Fruit fly (Drosophila melanogaster) whole organism, embryonic: ENCODE results near the gene Grik.

Source experiments
- Atf3 ChIP-seq: fragments of 200-800 bp; sonication (Bioruptor generic); optimal IDR thresholded peaks from 3 replicates; lab custom pipeline; 2016; ENCODE audit warnings: missing biosample characterization, missing genetic modification characterization
- Atf6 ChIP-seq: fragments of 200-800 bp; sonication (Bioruptor generic); IDR thresholded peaks from 2 replicates; pipeline ENCODE4 v1.3.6; 2022; ENCODE audit warnings: missing biosample characterization, missing genetic modification characterization
- CG13424 ChIP-seq: fragments of 200-800 bp; sonication (Bioruptor generic); optimal IDR thresholded peaks from 2 replicates; lab custom pipeline; 2019; ENCODE audit warnings: missing biosample characterization, mild to moderate bottlenecking, missing genetic modification characterization, moderate library complexity
- CG13894 ChIP-seq: fragments of 200-800 bp; sonication (Bioruptor generic); optimal IDR thresholded peaks from 3 replicates; lab custom pipeline; 2018; ENCODE audit warnings: missing biosample characterization, mild to moderate bottlenecking, missing genetic modification characterization, moderate library complexity
- CG15514 ChIP-seq: fragments of 200-800 bp; sonication (Bioruptor generic); optimal IDR thresholded peaks from 3 replicates; lab custom pipeline; 2017; ENCODE audit warnings: missing biosample characterization, missing genetic modification characterization, mild to moderate bottlenecking, moderate library complexity, missing genetic modification reagents
- CG1602 ChIP-seq: fragments of 200-800 bp; sonication (Bioruptor generic); optimal IDR thresholded peaks from 3 replicates; lab custom pipeline; 2016; ENCODE audit warnings: missing biosample characterization, missing genetic modification characterization
- CG17186 ChIP-seq: fragments of 200-800 bp; sonication (Bioruptor generic); optimal IDR thresholded peaks from 3 replicates; lab custom pipeline; 2017; ENCODE audit warnings: missing biosample characterization, missing genetic modification reagents, missing genetic modification characterization
- CG2199 ChIP-seq: fragments of 200-800 bp; sonication (Bioruptor generic); IDR thresholded peaks from 3 replicates; pipeline ENCODE4 v1.3.6; 2022; ENCODE audit warnings: missing biosample characterization, missing genetic modification characterization
- CG2712 ChIP-seq: fragments of 200-800 bp; optimal IDR thresholded peaks from 3 replicates; lab custom pipeline; 2019; ENCODE audit warnings: missing biosample characterization, mild to moderate bottlenecking, missing genetic modification characterization, moderate library complexity
- CG32767 ChIP-seq: fragments of 200-800 bp; sonication (Bioruptor generic); IDR thresholded peaks from 2 replicates; pipeline ENCODE4 v1.3.6; 2022; ENCODE audit warnings: missing biosample characterization, missing genetic modification characterization
- CG4617 ChIP-seq: fragments of 200-800 bp; sonication (Bioruptor generic); optimal IDR thresholded peaks from 3 replicates; lab custom pipeline; 2016; ENCODE audit warnings: missing biosample characterization, missing genetic modification characterization, borderline replicate concordance
- CG5953 ChIP-seq: fragments of 200-800 bp; sonication (Bioruptor generic); IDR thresholded peaks from 2 replicates; pipeline ENCODE4 v1.3.6; 2022; ENCODE audit warnings: missing biosample characterization, missing genetic modification characterization
- CG6654 ChIP-seq: fragments of 200-800 bp; sonication (Bioruptor generic); optimal IDR thresholded peaks from 2 replicates; lab custom pipeline; 2017; ENCODE audit warnings: missing biosample characterization, mild to moderate bottlenecking, missing genetic modification characterization
- CG7839 ChIP-seq: fragments of 200-800 bp; sonication (Bioruptor generic); optimal IDR thresholded peaks from 3 replicates; lab custom pipeline; 2018; ENCODE audit warnings: missing biosample characterization, mild to moderate bottlenecking, missing genetic modification characterization, moderate library complexity
- CG8388 ChIP-seq: fragments of 200-800 bp; sonication (Bioruptor generic); optimal IDR thresholded peaks from 2 replicates; lab custom pipeline; 2019; ENCODE audit warnings: missing biosample characterization, mild to moderate bottlenecking, missing genetic modification characterization, moderate library complexity
- CHES-1-like ChIP-seq: fragments of 200-800 bp; sonication (Bioruptor generic); optimal IDR thresholded peaks from 2 replicates; lab custom pipeline; 2016; ENCODE audit warnings: missing biosample characterization, missing genetic modification characterization
- D19B ChIP-seq: fragments of 200-800 bp; sonication (Bioruptor generic); optimal IDR thresholded peaks from 2 replicates; lab custom pipeline; 2017; ENCODE audit warnings: missing biosample characterization, mild to moderate bottlenecking, missing genetic modification characterization
- Doc3 ChIP-seq: fragments of 200-800 bp; sonication (Bioruptor generic); IDR thresholded peaks from 3 replicates; pipeline ENCODE4 v1.3.6; 2022; ENCODE audit warnings: missing biosample characterization, missing genetic modification characterization; ENCODE audit not compliant: partially characterized antibody
- Elba2 ChIP-seq: fragments of 200-800 bp; sonication (Bioruptor generic); optimal IDR thresholded peaks from 3 replicates; lab custom pipeline; 2016; ENCODE audit warnings: missing biosample characterization, missing genetic modification characterization
- Ets97D ChIP-seq: fragments of 200-800 bp; sonication (Bioruptor generic); optimal IDR thresholded peaks from 3 replicates; lab custom pipeline; 2016; ENCODE audit warnings: missing biosample characterization, missing genetic modification characterization
- HHEX ChIP-seq: fragments of 200-800 bp; sonication (Bioruptor generic); optimal IDR thresholded peaks from 3 replicates; lab custom pipeline; 2017; ENCODE audit warnings: missing biosample characterization, mild to moderate bottlenecking, missing genetic modification characterization, missing genetic modification reagents
- Hmr ChIP-seq: fragments of 200-800 bp; sonication (Bioruptor generic); optimal IDR thresholded peaks from 3 replicates; lab custom pipeline; 2017; ENCODE audit warnings: mild to moderate bottlenecking, missing biosample characterization, missing genetic modification reagents, missing genetic modification characterization
- Hr78 ChIP-seq, 2 experiments: fragments of 200-800 bp in 1 of 2; fragments of >200 bp in 1 of 2; sonication (Bioruptor generic) in 1 of 2; optimal IDR thresholded peaks; 2 replicates each; lab custom pipeline; 2017 to 2019; ENCODE audit warnings: missing biosample characterization in 2 of 2, missing genetic modification characterization in 2 of 2, mild to moderate bottlenecking in 1 of 2, moderate library complexity in 1 of 2
- MBD-R2 ChIP-seq: fragments of 200-800 bp; sonication (Bioruptor generic); IDR thresholded peaks from 2 replicates; pipeline ENCODE4 v1.3.6; 2022; ENCODE audit warnings: missing biosample characterization, missing genetic modification characterization
- Meics ChIP-seq: fragments of 200-800 bp; sonication (Bioruptor generic); optimal IDR thresholded peaks from 2 replicates; lab custom pipeline; 2017; ENCODE audit warnings: missing biosample characterization, mild to moderate bottlenecking, missing genetic modification characterization
- NC2α ChIP-seq: fragments of 200-800 bp; sonication (Bioruptor generic); optimal IDR thresholded peaks from 2 replicates; lab custom pipeline; 2016; ENCODE audit warnings: missing biosample characterization, missing genetic modification characterization
- Poxn ChIP-seq: fragments of 200-800 bp; sonication (Bioruptor generic); IDR thresholded peaks from 2 replicates; pipeline ENCODE4 v1.3.6; 2022; ENCODE audit warnings: missing biosample characterization, missing genetic modification characterization
- Ptx1 ChIP-seq: fragments of 200-800 bp; sonication (Bioruptor generic); IDR thresholded peaks from 2 replicates; pipeline ENCODE4 v1.3.6; 2022; ENCODE audit warnings: missing biosample characterization, missing genetic modification characterization
- Trl ChIP-seq, 3 experiments: fragments of >200 bp in 2 of 3; fragments of 200-800 bp in 1 of 3; sonication (Bioruptor generic) in 1 of 3; optimal IDR thresholded peaks; 2 replicates in 1 of 3; 3 replicates in 2 of 3; lab custom pipeline; 2016 to 2017; ENCODE audit warnings: missing biosample characterization in 1 of 3, missing genetic modification characterization in 1 of 3
- Usf ChIP-seq: fragments of 200-800 bp; sonication (Bioruptor generic); optimal IDR thresholded peaks from 2 replicates; lab custom pipeline; 2017; ENCODE audit warnings: missing genotype, missing biosample characterization, missing genetic modification characterization
- Xbp1 ChIP-seq: fragments of 200-800 bp; sonication (Bioruptor generic); optimal IDR thresholded peaks from 3 replicates; lab custom pipeline; 2016; ENCODE audit warnings: missing biosample characterization, mild to moderate bottlenecking, missing genetic modification characterization
- ara ChIP-seq: fragments of 200-800 bp; sonication (Bioruptor generic); IDR thresholded peaks from 2 replicates; pipeline ENCODE4 v1.3.6; 2022; ENCODE audit warnings: missing biosample characterization, missing genetic modification characterization
- chif ChIP-seq, 2 experiments: fragments of 200-800 bp; sonication (Bioruptor generic); optimal IDR thresholded peaks; 3 replicates each; lab custom pipeline; 2016; ENCODE audit warnings: missing biosample characterization in 2 of 2, missing genetic modification characterization in 2 of 2
- da ChIP-seq: fragments of 200-800 bp; sonication (Bioruptor generic); optimal IDR thresholded peaks from 2 replicates; lab custom pipeline; 2016; ENCODE audit warnings: missing biosample characterization, missing genetic modification characterization
- dati ChIP-seq: fragments of 200-800 bp; sonication (Bioruptor generic); IDR thresholded peaks from 2 replicates; pipeline ENCODE4 v1.3.6; 2022; ENCODE audit warnings: missing biosample characterization, missing genetic modification characterization
- klu ChIP-seq: fragments of 200-800 bp; sonication (Bioruptor generic); IDR thresholded peaks from 2 replicates; pipeline ENCODE4 v1.3.6; 2022; ENCODE audit warnings: missing biosample characterization, missing genetic modification characterization
- lbe ChIP-seq: fragments of 200-800 bp; sonication (Bioruptor generic); optimal IDR thresholded peaks from 2 replicates; lab custom pipeline; 2016; ENCODE audit warnings: missing biosample characterization, mild to moderate bottlenecking, missing genetic modification characterization
- mirr ChIP-seq: fragments of 200-800 bp; sonication (Bioruptor generic); optimal IDR thresholded peaks from 3 replicates; lab custom pipeline; 2018; ENCODE audit warnings: missing biosample characterization, mild to moderate bottlenecking, missing genetic modification characterization
- nau ChIP-seq: fragments of 200-800 bp; sonication (Bioruptor generic); optimal IDR thresholded peaks from 3 replicates; lab custom pipeline; 2017; ENCODE audit warnings: missing biosample characterization, mild to moderate bottlenecking, missing genetic modification characterization, missing genetic modification reagents
- p53 ChIP-seq: fragments of 200-800 bp; sonication (Bioruptor generic); optimal IDR thresholded peaks from 2 replicates; lab custom pipeline; 2016; ENCODE audit warnings: missing biosample characterization, missing genetic modification characterization
- rib ChIP-seq: fragments of 200-800 bp; sonication (Bioruptor generic); IDR thresholded peaks from 2 replicates; pipeline ENCODE4 v1.3.6; 2022; ENCODE audit warnings: missing biosample characterization, missing genetic modification characterization
- ro ChIP-seq: fragments of 200-800 bp; sonication (Bioruptor generic); IDR thresholded peaks from 2 replicates; pipeline ENCODE4 v1.3.6; 2022; ENCODE audit warnings: missing biosample characterization, missing genetic modification characterization
- sd ChIP-seq: fragments of 200-800 bp; sonication (Bioruptor generic); optimal IDR thresholded peaks from 3 replicates; lab custom pipeline; 2018; ENCODE audit warnings: missing biosample characterization, mild to moderate bottlenecking, missing genetic modification characterization, moderate library complexity
- slbo ChIP-seq: fragments of 200-800 bp; sonication (Bioruptor generic); IDR thresholded peaks from 2 replicates; pipeline ENCODE4 v1.3.6; 2022; ENCODE audit warnings: missing biosample characterization, missing genetic modification characterization
- sqz ChIP-seq: fragments of 200-800 bp; sonication (Bioruptor generic); optimal IDR thresholded peaks from 3 replicates; lab custom pipeline; 2018; ENCODE audit warnings: missing biosample characterization, mild to moderate bottlenecking, missing genetic modification characterization
- tll ChIP-seq, 2 experiments: fragments of 200-800 bp in 1 of 2; fragments of >200 bp in 1 of 2; sonication (Bioruptor generic) in 1 of 2; optimal IDR thresholded peaks; 2 replicates each; lab custom pipeline; 2017 to 2019; ENCODE audit warnings: missing biosample characterization in 2 of 2, missing genetic modification characterization in 2 of 2, mild to moderate bottlenecking in 1 of 2, moderate library complexity in 1 of 2
- wor ChIP-seq: fragments of 200-800 bp; sonication (Bioruptor generic); IDR thresholded peaks from 2 replicates; pipeline ENCODE4 v1.3.6; 2022; ENCODE audit warnings: missing biosample characterization, missing genetic modification characterization
- zen ChIP-seq: fragments of 200-800 bp; sonication (Bioruptor generic); optimal IDR thresholded peaks from 3 replicates; lab custom pipeline; 2018; ENCODE audit warnings: missing biosample characterization, mild to moderate bottlenecking, missing genetic modification characterization, moderate library complexity

Gene Grik

DNA sequence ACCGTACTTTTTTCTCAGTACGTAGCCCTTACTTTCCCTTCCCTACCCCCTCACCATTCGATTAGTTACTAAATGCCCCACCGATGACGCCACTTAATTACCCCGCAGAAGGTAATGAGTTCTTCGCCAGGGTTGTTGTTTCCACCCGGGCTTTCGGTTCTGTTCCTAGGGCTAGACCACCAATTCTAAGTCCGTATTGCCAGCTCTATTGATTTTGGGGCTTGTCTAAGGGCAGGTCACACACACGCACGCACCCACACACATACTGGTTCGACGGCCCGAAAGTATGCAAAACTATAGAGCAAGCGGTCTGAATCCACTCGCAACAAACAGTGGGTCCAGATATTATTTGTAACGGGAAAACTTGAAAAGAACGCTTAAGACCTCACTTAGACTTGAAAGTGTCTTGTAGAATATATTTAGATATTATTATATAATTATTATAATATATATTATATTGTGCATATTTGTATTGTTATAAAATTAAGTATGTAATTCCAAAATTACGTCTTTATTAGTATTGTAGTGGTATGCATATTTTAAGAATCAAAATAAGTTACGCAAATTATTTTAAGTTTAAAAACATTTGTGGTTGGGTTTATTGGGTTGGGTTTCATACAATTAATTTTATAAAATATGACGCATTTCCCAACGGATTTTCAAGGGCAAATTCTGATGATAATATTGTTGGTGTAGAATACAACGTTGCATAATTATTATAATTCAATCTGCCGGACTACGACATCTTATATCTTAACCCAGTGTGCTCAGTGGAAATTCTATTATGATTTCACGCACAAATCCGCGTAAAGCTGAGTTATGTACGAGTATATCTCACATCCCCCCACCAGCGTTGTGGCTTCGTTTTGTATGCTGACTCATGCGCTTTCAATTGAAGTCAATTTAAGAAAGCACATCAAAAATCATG is 48.3 kb downstream of the Grik start (continued):
- TF ChIP-seq CG7839 (tag; lab: Kevin White, UChicago) (peak; percentile 59), Atf6 (GFP tag; lab: Robert Waterston, UW) (no peak), CG5953 (no peak), CHES-1-like (no peak), rib (GFP tag; lab: Robert Waterston, UW) (no peak), Ets97D (GFP tag; lab: Kevin White, UChicago) (no peak), Poxn (GFP tag; lab: Robert Waterston, UW) (no peak), ara (GFP tag; lab: Robert Waterston, UW) (peak; percentile 18; the same call in 1 of the 2 replicates), chif (GFP tag; optimal IDR thresholded peaks at IDR 0.05; lab: Kevin White, UChicago) (no peak), Hmr (GFP tag; lab: Kevin White, UChicago) (peak; percentile 59), HHEX (GFP tag; lab: Kevin White, UChicago) (no peak), Doc3 (GFP tag; lab: Robert Waterston, UW) (no peak), Hr78 (GFP tag; optimal IDR thresholded peaks at IDR 0.05; lab: Kevin White, UChicago) (peak in 1 of 2 experiments; percentile 74), klu (GFP tag; lab: Robert Waterston, UW) (no peak), Elba2 (GFP tag; lab: Kevin White, UChicago) (no peak), lbe (GFP tag; lab: Kevin White, UChicago) (no peak), dati (GFP tag; lab: Robert Waterston, UW) (peak; percentile 36; the same call in 1 of the 2 replicates), D19B (peak; percentile 0), CG32767 (GFP tag; lab: Robert Waterston, UW) (peak; percentile 29; the same call in 1 of the 2 replicates), CG4617 (GFP tag; lab: Kevin White, UChicago) (no peak), nau (no peak), Atf3 (no peak), Ptx1 (GFP tag; lab: Robert Waterston, UW) (no peak), wor (no peak), MBD-R2 (peak; percentile 26; the same call in 1 of the 2 replicates), slbo (GFP tag; lab: Robert Waterston, UW) (0 out of 2 replicates have a peak, but pooled peaks have one; percentile 16), ro (GFP tag; lab: Robert Waterston, UW) (no peak), CG2712 (peak; percentile 63), Meics (GFP tag; lab: Kevin White, UChicago) (peak; percentile 70), NC2α (GFP tag; lab: Kevin White, UChicago) (no peak), CG15514 (GFP tag; lab: Kevin White, UChicago) (no peak), zen (tag; lab: Kevin White, UChicago) (no peak), p53 (no peak), CG17186 (GFP tag; lab: Kevin White, UChicago) (no peak), CG13894 (tag; lab: Kevin White, UChicago) (peak; percentile 68), mirr (GFP tag; lab: Kevin White, UChicago) (no peak), sqz (GFP tag; lab: Kevin White, UChicago) (no peak), Trl (optimal IDR thresholded peaks at IDR 0.05; lab: Kevin White, UChicago) (no peak), Trl (GFP tag; optimal IDR thresholded peaks at IDR 0.05; lab: Kevin White, UChicago) (no peak), CG13424 (peak; percentile 45), CG1602 (GFP tag; lab: Kevin White, UChicago) (no peak), da (GFP tag; lab: Kevin White, UChicago) (no peak), CG8388 (GFP tag; lab: Kevin White, UChicago) (peak; percentile 22), CG6654 (GFP tag; lab: Kevin White, UChicago) (no peak), tll (GFP tag; optimal IDR thresholded peaks at IDR 0.05; lab: Kevin White, UChicago) (no peak), sd (no peak), Usf (GFP tag; lab: Kevin White, UChicago) (peak; percentile 4), CG2199 (no peak; the same call in 2 of the 3 replicates), Xbp1 (GFP tag; lab: Kevin White, UChicago) (no peak)
